Worm (Caenorhabditis elegans): ENCODE results near the gene rps-28.

- TF ChIP-seq ama-1 (optimal IDR thresholded peaks at IDR 0.05) (no peak), nhr-6 (tag; optimal IDR thresholded peaks at IDR 0.05) (peak; percentile 35), nhr-129 (tag; optimal IDR thresholded peaks at IDR 0.05) (peak; percentile 46), dmd-4 (tag; optimal IDR thresholded peaks at IDR 0.05) (no peak), egl-27 (tag; optimal IDR thresholded peaks at IDR 0.05) (no peak), lin-11 (tag; optimal IDR thresholded peaks at IDR 0.05) (no peak), lsy-2 (tag; optimal IDR thresholded peaks at IDR 0.05) (peak in 1 of 2 experiments; percentile 33), nhr-12 (tag; optimal IDR thresholded peaks at IDR 0.05) (no peak), ceh-82 (tag; optimal IDR thresholded peaks at IDR 0.05) (no peak), blmp-1 (tag; optimal IDR thresholded peaks at IDR 0.05; ENCODE audit: insufficient read depth) (peak; percentile 76), ztf-11 (tag; optimal IDR thresholded peaks at IDR 0.05) (no peak), aly-2 (tag; optimal IDR thresholded peaks at IDR 0.05) (no peak), nhr-11 (tag; optimal IDR thresholded peaks at IDR 0.05) (no peak)
These were observed 4.2 kb upstream of the rps-28 start for ce11 chrIV:1655312-1655711.
